Fruit fly (Drosophila melanogaster) S2 (cell line): ENCODE measurements around the gene CG3587.

Experiments used
- CG8478 ChIP-seq: fragments of >200 bp; optimal IDR thresholded peaks from 2 replicates; lab custom pipeline; 2018
- CTCF ChIP-seq, 2 experiments: fragments of >200 bp; optimal IDR thresholded peaks; 2 replicates each; lab custom pipeline; 2018

DNA sequence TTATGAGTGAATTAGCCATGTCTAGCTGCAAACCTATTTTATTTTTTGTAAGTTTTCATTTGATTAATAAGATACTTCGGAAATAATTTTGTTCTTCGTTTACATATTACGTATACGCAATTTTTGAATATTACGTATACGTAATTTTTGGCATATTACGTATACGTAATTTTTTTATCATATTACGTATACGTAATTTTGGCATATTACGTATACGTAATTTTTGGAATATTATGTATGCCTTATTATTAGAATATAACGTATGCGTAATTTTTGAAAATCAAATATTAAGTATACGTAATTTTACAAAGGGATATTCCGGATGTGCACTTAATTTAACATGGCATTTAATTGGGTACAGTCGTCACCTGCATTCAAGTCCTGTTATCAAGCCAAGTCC is 28.0 kb downstream of the CG3587 start:
- no peak for TF ChIP-seq CTCF (optimal IDR thresholded peaks at IDR 0.05; lab: Kevin White, UChicago)
- TF ChIP-seq CG8478 (lab: Kevin White, UChicago) = no peak
